Worm (Caenorhabditis elegans) whole organism, midembryonic: Measurements from ENCODE around the gene btb-2.

Experiments
- T22C8.4 ChIP-seq: fragments of 200-800 bp; sonication (Bioruptor generic); IDR thresholded peaks from 2 replicates; pipeline ENCODE4 v1.3.6; 2022; ENCODE audit warnings: missing genetic modification characterization, missing compliant biosample characterization
- cog-1 ChIP-seq: sonication (generic microtip); optimal IDR thresholded peaks from 2 replicates; lab custom pipeline; 2016; ENCODE audit warnings: missing genetic modification characterization, missing compliant biosample characterization
- flt-1 ChIP-seq: fragments of 200-800 bp; sonication (Bioruptor generic); IDR thresholded peaks from 2 replicates; pipeline ENCODE4 v1.3.6; 2022; ENCODE audit warnings: missing genetic modification characterization, missing compliant biosample characterization
- klf-2 ChIP-seq: fragments of 200-800 bp; sonication (Bioruptor generic); conservative IDR thresholded peaks from 2 replicates; pipeline ENCODE4 v1.3.6; 2022; ENCODE audit warnings: missing genetic modification reagents, missing genetic modification characterization, missing compliant biosample characterization
- med-1 ChIP-seq: sonication (generic microtip); optimal IDR thresholded peaks from 2 replicates; lab custom pipeline; 2017; ENCODE audit warnings: missing genetic modification characterization, mild to moderate bottlenecking, missing compliant biosample characterization, antibody characterized with exemption, missing genetic modification reagents; ENCODE audit not compliant: insufficient read depth
- ref-1 ChIP-seq: fragments of 200-800 bp; sonication (Bioruptor generic); conservative IDR thresholded peaks from 2 replicates; pipeline ENCODE4 v1.3.6; 2022; ENCODE audit warnings: missing genetic modification reagents, missing genetic modification characterization, missing compliant biosample characterization
- tab-1 ChIP-seq: fragments of 200-800 bp; sonication (Bioruptor generic); IDR thresholded peaks from 2 replicates; pipeline ENCODE4 v1.3.6; 2022; ENCODE audit warnings: missing genetic modification characterization, missing compliant biosample characterization
- ztf-23 ChIP-seq: fragments of 200-800 bp; sonication (Bioruptor generic); IDR thresholded peaks from 2 replicates; pipeline ENCODE4 v1.3.6; 2022; ENCODE audit warnings: missing genetic modification reagents, missing genetic modification characterization, missing compliant biosample characterization
- ztf-29 ChIP-seq: fragments of 200-800 bp; sonication (Bioruptor generic); IDR thresholded peaks from 2 replicates; pipeline ENCODE4 v1.3.6; 2022; ENCODE audit warnings: missing genetic modification reagents, missing genetic modification characterization, missing compliant biosample characterization

btb-2 gene

DNA sequence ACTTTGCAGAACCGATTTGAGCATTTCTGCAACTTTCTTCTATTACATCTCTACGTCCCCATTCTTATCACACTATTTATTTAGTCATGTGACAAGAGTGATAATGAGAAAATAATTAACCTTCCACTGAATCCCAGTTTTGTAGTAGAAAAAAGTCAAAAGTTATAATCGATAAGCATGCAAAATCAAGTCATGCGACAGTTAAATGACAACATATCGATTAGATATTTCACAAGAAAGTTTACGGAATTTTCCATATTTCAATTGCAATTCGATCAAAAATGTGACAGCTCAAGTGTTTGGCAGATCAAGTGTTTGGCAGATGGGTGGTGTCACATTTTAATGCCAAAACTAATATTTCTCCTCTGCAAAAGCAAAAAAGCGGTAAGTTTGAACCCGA, 27.1 kb upstream of the btb-2 start:
- TF ChIP-seq ztf-23 (GFP tag; lab: Robert Waterston, UW) (no peak), klf-2 (no peak)

DNA sequence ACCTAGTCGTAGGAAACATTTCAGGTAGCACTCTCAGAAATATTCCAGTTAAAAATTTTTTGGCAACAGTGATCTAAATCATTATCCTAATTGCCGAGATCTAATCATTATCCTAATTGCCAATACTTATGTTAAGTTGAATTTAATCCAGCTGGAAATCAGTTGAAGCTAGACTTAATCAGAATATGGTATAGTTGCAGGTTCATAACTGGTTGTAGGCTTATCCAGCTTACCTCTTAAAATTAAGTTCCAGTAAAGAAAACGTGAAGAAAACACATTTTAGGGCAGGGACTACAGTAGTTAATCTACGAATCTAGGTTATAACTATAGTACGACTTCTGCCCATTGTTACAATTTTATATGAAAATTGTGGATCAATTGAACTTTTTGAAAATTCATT, 25.1 kb upstream of the btb-2 start:
- TF ChIP-seq klf-2 (no peak), ztf-29 (no peak), ref-1 (no peak), T22C8.4 (no peak), med-1 (GFP tag; lab: Kevin White, UChicago) (no peak), cog-1 (tag; lab: Kevin White, UChicago) (no peak), tab-1 (GFP tag; lab: Robert Waterston, UW) (no peak), ztf-23 (GFP tag; lab: Robert Waterston, UW) (no peak), flt-1 (no peak)

DNA sequence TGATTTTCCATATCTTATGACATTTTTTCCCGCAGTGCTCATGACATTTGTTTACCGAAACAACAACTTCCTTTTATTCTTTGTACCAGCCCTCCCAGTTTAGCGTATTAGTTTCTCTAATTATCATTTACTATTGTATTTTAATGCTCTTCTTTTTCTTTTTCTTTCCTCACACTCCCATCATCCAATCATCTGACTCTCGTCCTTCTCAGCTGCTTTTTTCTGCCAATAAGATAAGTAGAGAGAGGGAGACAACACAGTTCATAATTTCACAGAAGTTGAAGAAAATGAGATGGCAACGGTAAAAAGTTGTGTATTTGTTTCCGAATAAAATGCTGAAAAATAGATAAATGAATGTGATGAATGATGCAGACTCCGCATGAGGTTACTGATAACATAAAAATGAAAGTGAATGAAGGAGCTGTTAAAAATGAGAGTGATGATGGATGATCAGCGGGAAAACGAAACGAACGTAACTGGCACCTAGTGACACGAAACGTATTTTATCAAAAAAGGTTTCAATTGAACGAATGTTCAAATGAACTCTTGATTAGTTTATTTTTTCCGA, 24.3 kb upstream of the btb-2 start:
- no peak for TF ChIP-seq ref-1
- no peak for TF ChIP-seq klf-2
- TF ChIP-seq ztf-29: no peak
- TF ChIP-seq med-1 (GFP tag; lab: Kevin White, UChicago): no peak
- no peak for TF ChIP-seq ztf-23 (GFP tag; lab: Robert Waterston, UW)
- no peak for TF ChIP-seq flt-1
- TF ChIP-seq T22C8.4: no peak
- TF ChIP-seq tab-1 (GFP tag; lab: Robert Waterston, UW): no peak
- no peak for TF ChIP-seq cog-1 (tag; lab: Kevin White, UChicago)

DNA sequence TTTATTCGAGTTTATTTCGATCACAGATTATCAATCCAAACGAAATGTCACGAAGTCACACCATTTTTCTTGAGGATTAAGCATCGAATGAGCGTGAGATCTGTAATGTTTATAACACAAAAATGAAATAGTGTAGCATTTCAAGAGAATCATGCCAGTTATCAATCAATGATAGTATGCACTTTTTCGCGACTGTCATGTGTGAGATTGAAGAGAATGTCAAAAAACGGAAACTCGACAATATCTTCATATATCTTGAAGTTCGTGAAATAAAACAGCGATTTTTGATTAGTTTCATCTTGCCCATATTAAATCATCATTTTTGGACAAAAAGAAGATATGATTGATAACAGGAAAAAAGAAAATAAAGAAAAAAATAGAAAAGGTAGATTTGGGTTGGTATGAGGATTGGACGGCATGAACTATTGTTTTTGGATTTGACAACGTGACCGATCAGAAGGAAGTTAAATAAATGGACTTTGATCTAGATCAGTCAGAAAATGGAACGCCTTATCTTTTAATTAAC, 22.6 kb upstream of the btb-2 start:
- no peak for TF ChIP-seq T22C8.4
- no peak for TF ChIP-seq flt-1
- no peak for TF ChIP-seq ztf-29
- TF ChIP-seq tab-1 (GFP tag; lab: Robert Waterston, UW): no peak
- no peak for TF ChIP-seq med-1 (GFP tag; lab: Kevin White, UChicago)
- TF ChIP-seq cog-1 (tag; lab: Kevin White, UChicago): no peak
- no peak for TF ChIP-seq ref-1
- no peak for TF ChIP-seq klf-2
- TF ChIP-seq ztf-23 (GFP tag; lab: Robert Waterston, UW): no peak

DNA sequence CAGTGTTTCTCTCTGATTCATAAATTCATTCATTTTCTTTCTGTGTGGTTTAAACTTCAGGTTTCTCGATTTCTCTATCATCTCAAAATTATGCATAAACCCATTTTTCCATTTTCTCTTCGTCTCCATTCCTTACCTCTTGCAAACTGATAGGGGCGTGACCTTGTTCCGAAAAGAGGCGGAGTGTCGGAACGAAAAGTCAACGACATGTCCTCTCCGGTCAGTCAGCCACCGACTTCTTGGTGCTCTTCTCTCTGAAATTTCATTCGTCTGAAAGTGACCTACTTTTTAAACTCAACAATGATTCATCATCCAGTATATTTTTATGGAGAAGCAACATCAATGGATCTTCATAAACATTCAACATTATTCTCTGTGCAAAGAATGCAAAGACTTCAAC, 20.9 kb upstream of the btb-2 start, which contains the start of gene F58F12.12:
Gene F58F12.12, plus strand, starts transcription at position 301 of the 400 bp plus-strand sequence.
- TF ChIP-seq ztf-29 (no peak), tab-1 (GFP tag; lab: Robert Waterston, UW) (no peak), med-1 (GFP tag; lab: Kevin White, UChicago) (no peak), flt-1 (no peak), ztf-23 (GFP tag; lab: Robert Waterston, UW) (no peak), cog-1 (tag; lab: Kevin White, UChicago) (no peak), T22C8.4 (no peak), ref-1 (no peak), klf-2 (no peak)

DNA sequence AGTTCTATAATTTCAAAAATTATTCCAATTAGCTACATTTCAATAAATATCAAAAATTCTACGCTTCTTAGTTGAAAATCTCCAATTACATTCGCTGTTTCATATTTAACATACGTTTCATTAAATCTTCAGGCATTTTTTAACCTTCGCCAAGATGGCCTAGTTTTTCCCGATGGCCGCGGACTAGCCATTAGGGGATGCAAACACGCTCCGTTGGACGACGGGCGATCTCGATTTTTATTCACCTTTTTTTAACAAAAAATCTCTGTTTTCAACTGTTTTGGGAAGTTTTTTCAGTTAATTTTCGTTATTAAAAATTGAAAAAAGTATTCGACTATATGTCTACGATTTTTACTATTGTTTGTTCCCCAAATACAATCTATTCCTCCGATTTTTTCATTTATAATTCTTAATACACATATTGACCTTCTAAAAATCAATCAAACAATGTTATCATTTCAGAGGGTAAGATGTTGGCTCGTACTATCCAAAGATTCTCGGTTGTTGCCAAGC, 18.5 kb upstream of the btb-2 start, which contains the start of gene F58F12.1:
Gene F58F12.1, plus strand, starts transcription at position 463 of the 513 bp plus-strand sequence.
- peak; percentile 47; the same call in 1 of the 2 replicates for TF ChIP-seq flt-1
- TF ChIP-seq ztf-29: no peak
- TF ChIP-seq ztf-23 (GFP tag; lab: Robert Waterston, UW): no peak

DNA sequence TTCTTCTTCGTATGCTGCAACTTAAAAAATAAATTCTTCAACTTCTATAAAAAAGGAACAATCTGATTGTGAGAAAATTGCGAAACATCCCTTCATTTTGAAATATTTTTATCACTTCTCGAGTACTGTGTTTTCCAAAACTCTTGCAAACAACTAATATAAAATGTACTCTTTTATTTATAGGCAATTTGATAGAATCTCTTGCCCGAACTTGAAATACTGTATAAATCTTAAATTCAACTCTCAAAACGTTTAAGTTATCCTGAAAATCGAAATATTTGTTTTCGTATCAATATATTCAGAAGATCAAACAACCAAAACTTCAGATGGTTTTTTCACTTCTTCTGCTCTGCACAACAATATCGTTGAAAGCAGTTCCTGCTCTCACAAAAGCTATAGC, 15.3 kb upstream of the btb-2 start, which contains the start of gene F58F12.4:
Gene F58F12.4, plus strand, starts transcription at position 301 of the 400 bp plus-strand sequence.
- TF ChIP-seq ref-1: no peak
- no peak for TF ChIP-seq klf-2
- no peak for TF ChIP-seq tab-1 (GFP tag; lab: Robert Waterston, UW)
- no peak for TF ChIP-seq med-1 (GFP tag; lab: Kevin White, UChicago)
- TF ChIP-seq flt-1: no peak
- no peak for TF ChIP-seq ztf-29
- no peak for TF ChIP-seq cog-1 (tag; lab: Kevin White, UChicago)
- TF ChIP-seq ztf-23 (GFP tag; lab: Robert Waterston, UW): no peak
- no peak for TF ChIP-seq T22C8.4

DNA sequence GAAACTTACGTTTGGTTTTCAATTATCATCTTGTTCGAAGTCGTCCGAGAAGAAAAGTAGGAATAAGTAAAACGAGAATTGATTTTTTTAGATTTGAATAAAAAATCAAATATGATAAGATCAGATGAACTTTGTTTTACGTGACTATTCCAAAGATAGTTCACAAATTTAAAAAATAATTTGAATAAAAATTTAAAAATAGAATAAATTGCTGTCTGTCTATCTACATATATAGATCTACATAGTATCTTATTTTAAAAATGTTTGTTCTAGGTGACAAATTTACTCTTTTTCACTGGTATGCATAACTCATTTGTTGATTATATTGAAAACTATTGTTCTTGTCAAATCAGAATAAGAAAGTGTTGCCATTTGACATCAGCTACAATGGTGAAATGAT, 13.8 kb upstream of the btb-2 start, which contains the start of gene F58F12.2:
Gene F58F12.2, minus strand, starts transcription at position 101 of the 400 bp plus-strand sequence.
- TF ChIP-seq ztf-29 (no peak), T22C8.4 (no peak), ztf-23 (GFP tag; lab: Robert Waterston, UW) (no peak), klf-2 (no peak), ref-1 (no peak), flt-1 (no peak), cog-1 (tag; lab: Kevin White, UChicago) (no peak), med-1 (GFP tag; lab: Kevin White, UChicago) (no peak), tab-1 (GFP tag; lab: Robert Waterston, UW) (no peak)

DNA sequence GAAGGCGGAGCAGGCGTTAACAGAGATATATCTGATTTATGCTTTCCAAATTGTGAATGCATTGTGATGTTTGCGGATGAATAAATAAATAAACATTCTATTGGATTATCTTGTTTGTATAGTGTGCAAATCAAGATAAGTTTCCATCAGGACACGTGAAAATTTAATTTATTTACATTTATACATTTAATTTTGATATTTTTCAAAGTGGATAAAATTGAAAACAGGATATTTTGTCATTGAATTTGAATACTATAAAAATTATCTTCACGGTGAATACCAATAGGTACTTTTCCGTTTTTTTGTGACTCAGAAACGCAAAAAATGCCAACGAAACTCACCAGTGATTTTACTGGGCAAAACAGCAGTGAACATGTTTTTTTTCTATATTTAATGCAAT, 10.6 kb upstream of the btb-2 start, which contains the start of gene F58F12.3:
Gene F58F12.3, minus strand, starts transcription at position 101 of the 400 bp plus-strand sequence.
- TF ChIP-seq tab-1 (GFP tag; lab: Robert Waterston, UW) (no peak), ref-1 (no peak), ztf-23 (GFP tag; lab: Robert Waterston, UW) (no peak), klf-2 (no peak), T22C8.4 (no peak), flt-1 (no peak), med-1 (GFP tag; lab: Kevin White, UChicago) (no peak), cog-1 (tag; lab: Kevin White, UChicago) (no peak), ztf-29 (no peak)

DNA sequence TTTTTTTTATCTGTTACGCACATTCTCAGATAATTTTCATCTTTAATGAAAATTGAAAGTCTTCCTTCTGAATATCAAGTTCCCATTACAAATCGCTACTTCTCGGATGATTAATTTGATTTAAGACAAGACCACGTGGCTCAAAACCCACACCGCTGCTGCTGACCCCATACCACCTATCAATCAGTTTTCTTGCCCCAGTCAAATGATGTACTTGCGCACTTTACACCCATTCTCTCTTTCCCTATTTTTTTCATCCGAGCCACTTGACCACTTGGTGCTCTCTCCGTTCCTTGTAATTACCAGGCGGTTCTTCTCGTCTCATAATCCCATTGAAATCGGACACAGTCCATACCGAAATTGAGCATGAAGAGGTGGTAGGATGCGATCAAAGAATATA, 7.7 kb upstream of the btb-2 start:
- no peak for TF ChIP-seq flt-1
- TF ChIP-seq tab-1 (GFP tag; lab: Robert Waterston, UW): no peak
- no peak for TF ChIP-seq ref-1
- no peak for TF ChIP-seq klf-2
- TF ChIP-seq ztf-29: no peak
- TF ChIP-seq T22C8.4: no peak
- no peak for TF ChIP-seq med-1 (GFP tag; lab: Kevin White, UChicago)
- TF ChIP-seq cog-1 (tag; lab: Kevin White, UChicago): no peak
- no peak for TF ChIP-seq ztf-23 (GFP tag; lab: Robert Waterston, UW)
